Fruit fly (Drosophila melanogaster): ENCODE data around the gene CG31524.

DNA sequence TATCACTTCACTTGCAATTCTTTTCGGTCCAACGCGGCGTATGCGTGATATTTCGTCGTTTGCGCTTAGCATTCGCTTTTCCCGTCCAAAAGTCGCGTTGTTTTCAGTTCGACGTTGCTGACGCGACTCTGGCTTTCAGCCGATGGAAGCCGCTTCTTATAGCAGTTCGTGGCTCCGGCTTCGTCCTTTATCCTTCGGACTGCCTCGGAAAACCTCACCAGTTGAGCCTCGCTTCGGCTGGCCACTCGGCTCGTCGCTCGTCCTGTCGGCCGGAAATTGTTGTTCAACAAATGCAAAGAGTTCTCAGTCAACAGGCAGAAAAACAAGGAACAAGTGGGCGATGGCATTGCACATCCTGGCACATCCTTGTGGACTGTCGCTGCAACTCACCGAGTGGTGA is 45.9 kb upstream of the CG31524 start, which contains the start of gene CG34155:
- no peak for TF ChIP-seq CG5204 (GFP tag; optimal IDR thresholded peaks at IDR 0.05)
- no peak for TF ChIP-seq ovo (GFP tag; optimal IDR thresholded peaks at IDR 0.05)
- TF ChIP-seq Clk (GFP tag; optimal IDR thresholded peaks at IDR 0.05): no peak
- TF ChIP-seq CG11617 (GFP tag; optimal IDR thresholded peaks at IDR 0.05): no peak
- no peak for TF ChIP-seq CG14711 (tag; optimal IDR thresholded peaks at IDR 0.05)
